Worm (Caenorhabditis elegans): ENCODE results near the gene F54D12.8.
A peak's percentile ranks its signal among the peaks of the same experiment; 100 is the strongest.

Gene F54D12.8

ce11 chrII:1374889-1375288 lies 22.9 kb downstream of the F54D12.8 start, which contains the start of gene rog-1:
Gene rog-1 (minus strand): TSS chrII:1374989.
- TF ChIP-seq zag-1 (tag; optimal IDR thresholded peaks at IDR 0.05) = no peak
- TF ChIP-seq F44E2.7 (GFP tag; IDR thresholded peaks at IDR 0.05) = no peak
- no peak for TF ChIP-seq zfp-3 (GFP tag; conservative IDR thresholded peaks at IDR 0.05)
- TF ChIP-seq lsy-2 (tag; optimal IDR thresholded peaks at IDR 0.05) = no peak
- no peak for TF ChIP-seq F10B5.3 (tag; optimal IDR thresholded peaks at IDR 0.05)
- no peak for TF ChIP-seq cey-2 (tag; optimal IDR thresholded peaks at IDR 0.05; ENCODE audit: borderline replicate concordance, insufficient read depth)
- TF ChIP-seq zip-11 (GFP tag; IDR thresholded peaks at IDR 0.05) = no peak
- no peak for TF ChIP-seq set-16 (GFP tag; IDR thresholded peaks at IDR 0.05)
- no peak for TF ChIP-seq hlh-30 (tag; optimal IDR thresholded peaks at IDR 0.05; ENCODE audit: insufficient read depth)
- no peak for TF ChIP-seq pqm-1 (tag; optimal IDR thresholded peaks at IDR 0.05)
- TF ChIP-seq dmd-6 (GFP tag; IDR thresholded peaks at IDR 0.05) = no peak
- TF ChIP-seq dpl-1 (GFP tag; optimal IDR thresholded peaks at IDR 0.05) = no peak
- no peak for TF ChIP-seq madf-5 (GFP tag; IDR thresholded peaks at IDR 0.05)
- no peak for TF ChIP-seq lim-7 (GFP tag; IDR thresholded peaks at IDR 0.05)
- TF ChIP-seq daf-19 (GFP tag; conservative IDR thresholded peaks at IDR 0.05) = no peak
- no peak for TF ChIP-seq Y48G9A.11 (GFP tag; IDR thresholded peaks at IDR 0.05)
- TF ChIP-seq dmd-8 (GFP tag; IDR thresholded peaks at IDR 0.05) = no peak

ce11 chrII:1374486-1374885 lies 23.4 kb downstream of the F54D12.8 start:
- TF ChIP-seq ceh-32 (tag; optimal IDR thresholded peaks at IDR 0.05; ENCODE audit: poor library complexity) (no peak), aha-1 (tag) (peak; percentile 20), zip-11 (GFP tag; IDR thresholded peaks at IDR 0.05) (no peak), snpc-4 (tag; optimal IDR thresholded peaks at IDR 0.05) (no peak)

- TF ChIP-seq vab-7 (GFP tag; IDR thresholded peaks at IDR 0.05) (no peak), F37D6.2 (tag; optimal IDR thresholded peaks at IDR 0.05) (no peak), ceh-62 (tag; optimal IDR thresholded peaks at IDR 0.05) (no peak), nhr-25 (tag; optimal IDR thresholded peaks at IDR 0.05; ENCODE audit: borderline replicate concordance, insufficient read depth) (no peak), zfp-3 (GFP tag; conservative IDR thresholded peaks at IDR 0.05) (no peak), madf-9 (GFP tag; conservative IDR thresholded peaks at IDR 0.05) (no peak), jun-1 (tag; optimal IDR thresholded peaks at IDR 0.05) (no peak), ZK546.5 (tag; optimal IDR thresholded peaks at IDR 0.05) (no peak), sdz-12 (GFP tag; optimal IDR thresholded peaks at IDR 0.05) (no peak)
Measured at ce11 chrII:1372966-1373365, 24.9 kb downstream of the F54D12.8 start.

ce11 chrII:1372138-1372537 lies 25.7 kb downstream of the F54D12.8 start:
- TF ChIP-seq mxl-2 (GFP tag; conservative IDR thresholded peaks at IDR 0.05) (no peak), php-3 (GFP tag; IDR thresholded peaks at IDR 0.05) (no peak), ces-1 (GFP tag; optimal IDR thresholded peaks at IDR 0.05) (no peak), ceh-20 (GFP tag; IDR thresholded peaks at IDR 0.05) (no peak), nhr-6 (tag; optimal IDR thresholded peaks at IDR 0.05) (no peak), F44E2.7 (GFP tag; IDR thresholded peaks at IDR 0.05) (no peak), nhr-10 (tag; optimal IDR thresholded peaks at IDR 0.05) (no peak), hmg-1.1 (GFP tag; IDR thresholded peaks at IDR 0.05) (no peak), F10B5.3 (tag; optimal IDR thresholded peaks at IDR 0.05) (no peak), dve-1 (tag; optimal IDR thresholded peaks at IDR 0.05; ENCODE audit: insufficient read depth) (no peak), lim-7 (GFP tag; IDR thresholded peaks at IDR 0.05) (no peak), ztf-11 (tag; optimal IDR thresholded peaks at IDR 0.05) (no peak), hlh-11 (tag; optimal IDR thresholded peaks at IDR 0.05) (no peak), hif-1 (tag; optimal IDR thresholded peaks at IDR 0.05) (no peak), nhr-48 (tag; optimal IDR thresholded peaks at IDR 0.05) (no peak), nhr-25 (tag; optimal IDR thresholded peaks at IDR 0.05; ENCODE audit: borderline replicate concordance, insufficient read depth) (no peak), daf-12 (tag; optimal IDR thresholded peaks at IDR 0.05) (no peak), zfp-2 (tag; optimal IDR thresholded peaks at IDR 0.05) (no peak), snpc-1.2 (GFP tag; IDR thresholded peaks at IDR 0.05) (no peak), zfp-3 (GFP tag; conservative IDR thresholded peaks at IDR 0.05) (no peak)

Measured in whole organism, L4 larva.